Fruit fly (Drosophila melanogaster) whole organism, embryonic: ENCODE measurements around the gene CG12811.

Source experiments
- Ada2b ChIP-seq: fragments of 200-800 bp; sonication (Bioruptor generic); IDR thresholded peaks from 2 replicates; pipeline ENCODE4 v1.3.6; 2022; ENCODE audit warnings: missing biosample characterization, missing genetic modification characterization
- CG14710 ChIP-seq: fragments of 200-800 bp; sonication (Bioruptor generic); optimal IDR thresholded peaks from 3 replicates; lab custom pipeline; 2019; ENCODE audit warnings: missing biosample characterization, mild to moderate bottlenecking, missing genetic modification characterization, moderate library complexity
- CG15073 ChIP-seq: fragments of 200-800 bp; sonication (Bioruptor generic); optimal IDR thresholded peaks from 2 replicates; lab custom pipeline; 2016; ENCODE audit warnings: missing biosample characterization, missing genetic modification characterization
- CG16779 ChIP-seq: fragments of 200-800 bp; sonication (Bioruptor generic); IDR thresholded peaks from 2 replicates; pipeline ENCODE4 v1.3.6; 2022; ENCODE audit warnings: missing biosample characterization, missing genetic modification characterization
- CG17359 ChIP-seq: fragments of 200-800 bp; sonication (Bioruptor generic); optimal IDR thresholded peaks from 3 replicates; lab custom pipeline; 2018; ENCODE audit warnings: missing biosample characterization, mild to moderate bottlenecking, missing genetic modification characterization, moderate library complexity
- CG17612 ChIP-seq: fragments of 200-800 bp; sonication (Bioruptor generic); IDR thresholded peaks from 2 replicates; pipeline ENCODE4 v1.3.6; 2022; ENCODE audit warnings: missing biosample characterization, missing genetic modification characterization
- CG1792 ChIP-seq: fragments of 200-800 bp; sonication (Bioruptor generic); optimal IDR thresholded peaks from 2 replicates; lab custom pipeline; 2016; ENCODE audit warnings: missing biosample characterization, missing genetic modification characterization
- CG1832 ChIP-seq: fragments of 200-800 bp; sonication (Bioruptor generic); optimal IDR thresholded peaks from 2 replicates; lab custom pipeline; 2017; ENCODE audit warnings: missing biosample characterization, mild to moderate bottlenecking, missing genetic modification characterization, inconsistent platforms
- CG18476 ChIP-seq: fragments of 200-800 bp; sonication (Bioruptor generic); optimal IDR thresholded peaks from 2 replicates; lab custom pipeline; 2016; ENCODE audit warnings: missing biosample characterization, mild to moderate bottlenecking, missing genetic modification characterization
- CG2202 ChIP-seq: fragments of 200-800 bp; sonication (Bioruptor generic); optimal IDR thresholded peaks from 2 replicates; lab custom pipeline; 2018; ENCODE audit warnings: missing biosample characterization, mild to moderate bottlenecking, missing genetic modification characterization
- CG3163 ChIP-seq: fragments of 200-800 bp; sonication (Bioruptor generic); optimal IDR thresholded peaks from 3 replicates; lab custom pipeline; 2016; ENCODE audit warnings: missing biosample characterization, missing genetic modification characterization
- CG34376 ChIP-seq: fragments of 200-800 bp; sonication (Bioruptor generic); optimal IDR thresholded peaks from 2 replicates; lab custom pipeline; 2018; ENCODE audit warnings: missing biosample characterization, mild to moderate bottlenecking, missing genetic modification characterization
- CG43689 ChIP-seq: fragments of 200-800 bp; sonication (Bioruptor generic); IDR thresholded peaks from 2 replicates; pipeline ENCODE4 v1.3.6; 2022; ENCODE audit warnings: missing biosample characterization, missing genetic modification characterization
- CG4424 ChIP-seq: fragments of 200-800 bp; sonication (Bioruptor generic); optimal IDR thresholded peaks from 3 replicates; lab custom pipeline; 2016; ENCODE audit warnings: missing biosample characterization, missing genetic modification characterization
- CG5953 ChIP-seq: fragments of 200-800 bp; sonication (Bioruptor generic); IDR thresholded peaks from 2 replicates; pipeline ENCODE4 v1.3.6; 2022; ENCODE audit warnings: missing biosample characterization, missing genetic modification characterization
- CG6175 ChIP-seq: fragments of 200-800 bp; sonication (Bioruptor generic); IDR thresholded peaks from 3 replicates; pipeline ENCODE4 v1.3.6; 2022; ENCODE audit warnings: missing biosample characterization, missing genetic modification characterization
- CG6272 ChIP-seq: fragments of 200-800 bp; sonication (Bioruptor generic); IDR thresholded peaks from 2 replicates; pipeline ENCODE4 v1.3.6; 2022; ENCODE audit warnings: missing biosample characterization, missing genetic modification characterization
- CG7556 ChIP-seq: fragments of 200-800 bp; sonication (Bioruptor generic); optimal IDR thresholded peaks from 2 replicates; lab custom pipeline; 2017; ENCODE audit warnings: missing biosample characterization, mild to moderate bottlenecking, missing genetic modification characterization
- CG7745 ChIP-seq: fragments of 200-800 bp; sonication (Bioruptor generic); optimal IDR thresholded peaks from 2 replicates; lab custom pipeline; 2018; ENCODE audit warnings: missing biosample characterization, mild to moderate bottlenecking, missing genetic modification characterization, moderate library complexity
- CG9727 ChIP-seq: fragments of 200-800 bp; sonication (Bioruptor generic); optimal IDR thresholded peaks from 3 replicates; lab custom pipeline; 2017; ENCODE audit warnings: missing biosample characterization, mild to moderate bottlenecking, missing genetic modification characterization
- CTCF ChIP-seq: fragments of 200-800 bp; sonication (Bioruptor generic); optimal IDR thresholded peaks from 2 replicates; lab custom pipeline; 2017; ENCODE audit warnings: missing biosample characterization, mild to moderate bottlenecking, missing genetic modification characterization, moderate library complexity
- D19A ChIP-seq: fragments of 200-800 bp; optimal IDR thresholded peaks from 3 replicates; lab custom pipeline; 2019; ENCODE audit warnings: missing biosample characterization, mild to moderate bottlenecking, missing genetic modification characterization, moderate library complexity
- Doc2 ChIP-seq: fragments of 200-800 bp; sonication (Bioruptor generic); IDR thresholded peaks from 2 replicates; pipeline ENCODE4 v1.3.6; 2022; ENCODE audit warnings: missing biosample characterization, missing genetic modification characterization
- Dp ChIP-seq: fragments of 200-800 bp; sonication (Bioruptor generic); optimal IDR thresholded peaks from 2 replicates; lab custom pipeline; 2018; ENCODE audit warnings: missing biosample characterization, mild to moderate bottlenecking, missing genetic modification characterization, moderate library complexity
- E2f1 ChIP-seq: fragments of 200-800 bp; sonication (Bioruptor generic); IDR thresholded peaks from 2 replicates; pipeline ENCODE4 v1.3.6; 2022; ENCODE audit warnings: missing biosample characterization, missing genetic modification characterization
- Elba2 ChIP-seq: fragments of 200-800 bp; sonication (Bioruptor generic); optimal IDR thresholded peaks from 3 replicates; lab custom pipeline; 2016; ENCODE audit warnings: missing biosample characterization, missing genetic modification characterization
- Lim3 ChIP-seq: fragments of 200-800 bp; sonication (Bioruptor generic); IDR thresholded peaks from 2 replicates; pipeline ENCODE4 v1.3.6; 2022; ENCODE audit warnings: missing biosample characterization, missing genetic modification characterization
- MESR4 ChIP-seq: fragments of 200-800 bp; sonication (Bioruptor generic); optimal IDR thresholded peaks from 2 replicates; lab custom pipeline; 2018; ENCODE audit warnings: missing biosample characterization, mild to moderate bottlenecking, missing genetic modification characterization, moderate library complexity
- Optix ChIP-seq: fragments of 200-800 bp; sonication (Bioruptor generic); IDR thresholded peaks from 3 replicates; pipeline ENCODE4 v1.3.6; 2022; ENCODE audit warnings: missing biosample characterization, missing genetic modification characterization
- Poxn ChIP-seq: fragments of 200-800 bp; sonication (Bioruptor generic); IDR thresholded peaks from 2 replicates; pipeline ENCODE4 v1.3.6; 2022; ENCODE audit warnings: missing biosample characterization, missing genetic modification characterization
- Ptx1 ChIP-seq: fragments of 200-800 bp; sonication (Bioruptor generic); IDR thresholded peaks from 2 replicates; pipeline ENCODE4 v1.3.6; 2022; ENCODE audit warnings: missing biosample characterization, missing genetic modification characterization
- Sry-β ChIP-seq: fragments of 200-800 bp; sonication (Bioruptor generic); optimal IDR thresholded peaks from 2 replicates; lab custom pipeline; 2018; ENCODE audit warnings: missing biosample characterization, mild to moderate bottlenecking, missing genetic modification characterization, moderate library complexity
- aop ChIP-seq: fragments of 200-800 bp; sonication (Bioruptor generic); IDR thresholded peaks from 2 replicates; pipeline ENCODE4 v1.3.6; 2022; ENCODE audit warnings: missing biosample characterization, missing genetic modification characterization
- bab2 ChIP-seq: fragments of 200-800 bp; sonication (Bioruptor generic); optimal IDR thresholded peaks from 2 replicates; lab custom pipeline; 2016; ENCODE audit warnings: missing biosample characterization, missing genetic modification characterization
- chm ChIP-seq: fragments of 200-800 bp; sonication (Bioruptor generic); IDR thresholded peaks from 2 replicates; pipeline ENCODE4 v1.3.6; 2022; ENCODE audit warnings: missing biosample characterization, missing genetic modification characterization
- hkb ChIP-seq, 2 experiments: fragments of 200-800 bp in 1 of 2; fragments of >200 bp in 1 of 2; sonication (Bioruptor generic) in 1 of 2; IDR thresholded peaks in 1 of 2; optimal IDR thresholded peaks in 1 of 2; 2 replicates each; pipeline versions ENCODE4 v1.3.6 to Lab custom; 2017 to 2022; ENCODE audit warnings: missing biosample characterization in 1 of 2, missing genetic modification characterization in 1 of 2
- lbe ChIP-seq: fragments of 200-800 bp; sonication (Bioruptor generic); optimal IDR thresholded peaks from 2 replicates; lab custom pipeline; 2016; ENCODE audit warnings: missing biosample characterization, mild to moderate bottlenecking, missing genetic modification characterization
- nerfin-2 ChIP-seq: fragments of 200-800 bp; sonication (Bioruptor generic); IDR thresholded peaks from 2 replicates; pipeline ENCODE4 v1.3.6; 2022; ENCODE audit warnings: missing biosample characterization, missing genetic modification characterization; ENCODE audit not compliant: partially characterized antibody
- p53 ChIP-seq: fragments of 200-800 bp; sonication (Bioruptor generic); optimal IDR thresholded peaks from 2 replicates; lab custom pipeline; 2016; ENCODE audit warnings: missing biosample characterization, missing genetic modification characterization
- phol ChIP-seq: fragments of 200-800 bp; sonication (Bioruptor generic); optimal IDR thresholded peaks from 3 replicates; lab custom pipeline; 2018; ENCODE audit warnings: missing biosample characterization, mild to moderate bottlenecking, missing genetic modification characterization, moderate library complexity
- pnt ChIP-seq: fragments of 200-800 bp; sonication (Bioruptor generic); optimal IDR thresholded peaks from 3 replicates; lab custom pipeline; 2016; ENCODE audit warnings: missing biosample characterization, missing genetic modification characterization
- pum ChIP-seq: fragments of 200-800 bp; sonication (Bioruptor generic); optimal IDR thresholded peaks from 2 replicates; lab custom pipeline; 2016; ENCODE audit warnings: missing biosample characterization, missing genetic modification characterization
- pzg ChIP-seq: fragments of 200-800 bp; sonication (Bioruptor generic); optimal IDR thresholded peaks from 3 replicates; lab custom pipeline; 2018; ENCODE audit warnings: missing biosample characterization, mild to moderate bottlenecking, missing genetic modification characterization, moderate library complexity
- rib ChIP-seq: fragments of 200-800 bp; sonication (Bioruptor generic); IDR thresholded peaks from 2 replicates; pipeline ENCODE4 v1.3.6; 2022; ENCODE audit warnings: missing biosample characterization, missing genetic modification characterization
- row ChIP-seq: fragments of 200-800 bp; sonication (Bioruptor generic); IDR thresholded peaks from 3 replicates; pipeline ENCODE4 v1.3.6; 2022; ENCODE audit warnings: missing biosample characterization, missing genetic modification characterization
- salm ChIP-seq: fragments of 200-800 bp; sonication (Bioruptor generic); optimal IDR thresholded peaks from 2 replicates; lab custom pipeline; 2018; ENCODE audit warnings: missing biosample characterization, mild to moderate bottlenecking, missing genetic modification characterization
- tll ChIP-seq, 2 experiments: fragments of 200-800 bp in 1 of 2; fragments of >200 bp in 1 of 2; sonication (Bioruptor generic) in 1 of 2; optimal IDR thresholded peaks; 2 replicates each; lab custom pipeline; 2017 to 2019; ENCODE audit warnings: missing biosample characterization in 2 of 2, missing genetic modification characterization in 2 of 2, mild to moderate bottlenecking in 1 of 2, moderate library complexity in 1 of 2
- tna ChIP-seq: fragments of 200-800 bp; sonication (Bioruptor generic); IDR thresholded peaks from 2 replicates; pipeline ENCODE4 v1.3.6; 2022; ENCODE audit warnings: missing biosample characterization, missing genetic modification characterization; ENCODE audit not compliant: partially characterized antibody

The CG12811 gene

dm6 chr3R:10024032-10024712, 24.4 kb downstream of the CG12811 start (continued):
- TF ChIP-seq CG6272 (GFP tag; lab: Robert Waterston, UW) (0 out of 2 replicates have a peak, but pooled peaks have one; percentile 9), CG1792 (peak; percentile 20)
- TF ChIP-seq, all 482 proteins: peak for 114

- TF ChIP-seq Elba2 (GFP tag; lab: Kevin White, UChicago) (no peak), Doc2 (GFP tag; lab: Robert Waterston, UW) (no peak), pnt (GFP tag; lab: Kevin White, UChicago) (no peak), CG4424 (GFP tag; lab: Kevin White, UChicago) (no peak), p53 (no peak), bab2 (GFP tag; lab: Kevin White, UChicago) (no peak), CG43689 (GFP tag; lab: Robert Waterston, UW) (no peak), D19A (tag; lab: Kevin White, UChicago) (no peak), rib (GFP tag; lab: Robert Waterston, UW) (no peak), CG34376 (GFP tag; lab: Kevin White, UChicago) (no peak), CG15073 (GFP tag; lab: Kevin White, UChicago) (no peak), CG5953 (GFP tag; lab: Robert Waterston, UW) (no peak), MESR4 (GFP tag; lab: Kevin White, UChicago) (peak; percentile 21), CG17359 (tag; lab: Kevin White, UChicago) (no peak), pum (GFP tag; lab: Kevin White, UChicago) (no peak), nerfin-2 (GFP tag; lab: Robert Waterston, UW) (no peak), CG1832 (GFP tag; lab: Kevin White, UChicago) (no peak), CG2202 (tag; lab: Kevin White, UChicago) (no peak), pzg (peak; percentile 92), CG7556 (GFP tag; lab: Kevin White, UChicago) (no peak), Optix (GFP tag; lab: Robert Waterston, UW) (no peak), tna (GFP tag; lab: Robert Waterston, UW) (no peak), CG17612 (GFP tag; lab: Robert Waterston, UW) (no peak), CG9727 (GFP tag; lab: Kevin White, UChicago) (no peak), salm (no peak), CG6175 (GFP tag; lab: Robert Waterston, UW) (no peak), lbe (GFP tag; lab: Kevin White, UChicago) (no peak), Ptx1 (GFP tag; lab: Robert Waterston, UW) (no peak), tll (GFP tag; optimal IDR thresholded peaks at IDR 0.05; lab: Kevin White, UChicago) (no peak), CG18476 (GFP tag; lab: Kevin White, UChicago) (no peak), aop (GFP tag; lab: Robert Waterston, UW) (no peak), hkb (optimal IDR thresholded peaks at IDR 0.05; lab: Kevin White, UChicago) (no peak), hkb (GFP tag; IDR thresholded peaks at IDR 0.05; lab: Robert Waterston, UW) (no peak), E2f1 (GFP tag; lab: Robert Waterston, UW) (peak; percentile 92), CG7745 (no peak), CG3163 (no peak), CG16779 (GFP tag; lab: Robert Waterston, UW) (no peak), Poxn (GFP tag; lab: Robert Waterston, UW) (no peak), phol (tag; lab: Kevin White, UChicago) (peak; percentile 28), Sry-β (GFP tag; lab: Kevin White, UChicago) (no peak), chm (GFP tag; lab: Robert Waterston, UW) (0 out of 2 replicates have a peak, but pooled peaks have one; percentile 10), Ada2b (GFP tag; lab: Robert Waterston, UW) (no peak), row (GFP tag; lab: Robert Waterston, UW) (no peak; the same call in 2 of the 3 replicates), Lim3 (GFP tag; lab: Robert Waterston, UW) (no peak), CTCF (no peak), Dp (GFP tag; lab: Kevin White, UChicago) (peak; percentile 93), CG14710 (tag; lab: Kevin White, UChicago) (no peak), CG1792 (no peak)
These were observed 47.3 kb downstream of the CG12811 start, which contains the start of gene CG5359 for dm6 chr3R:10001174-10001789. TSS of gene CG5359 (minus strand) at chr3R:10001276.
